Worm (Caenorhabditis elegans): ENCODE data around the gene T13C5.3.

ce11 chrX:6204696-6205232 is 26.4 kb downstream of the T13C5.3 start, which contains the start of gene bca-1:
- TF ChIP-seq ces-1 (GFP tag; optimal IDR thresholded peaks at IDR 0.05) = no peak
- no peak for TF ChIP-seq ztf-11 (tag; optimal IDR thresholded peaks at IDR 0.05)
- no peak for TF ChIP-seq nhr-237 (tag; optimal IDR thresholded peaks at IDR 0.05)
- no peak for TF ChIP-seq sptf-1 (tag; optimal IDR thresholded peaks at IDR 0.05)
